Worm (Caenorhabditis elegans) whole organism, L4 larva: ENCODE measurements around the gene txdc-9.

ENCODE experiments used
- F10B5.3 ChIP-seq: sonication (generic microtip); optimal IDR thresholded peaks from 2 replicates; lab custom pipeline; 2016; ENCODE audit warnings: mild to moderate bottlenecking, missing genetic modification characterization, missing compliant biosample characterization
- T20F7.1 ChIP-seq: fragments of 200-800 bp; sonication (Bioruptor generic); optimal IDR thresholded peaks from 2 replicates; lab custom pipeline; 2018; ENCODE audit warnings: mild to moderate bottlenecking, missing genetic modification characterization, missing compliant biosample characterization
- T26A8.4 ChIP-seq: fragments of 200-800 bp; sonication (Bioruptor generic); IDR thresholded peaks from 2 replicates; pipeline ENCODE4 v1.3.6; 2022; ENCODE audit warnings: missing genetic modification characterization, missing compliant biosample characterization
- Y48G9A.11 ChIP-seq: fragments of 200-800 bp; sonication (Bioruptor generic); IDR thresholded peaks from 2 replicates; pipeline ENCODE4 v1.3.6; 2022; ENCODE audit warnings: missing genetic modification reagents, missing genetic modification characterization, missing compliant biosample characterization
- Y5F2A.4 ChIP-seq: fragments of 200-800 bp; sonication (Bioruptor generic); optimal IDR thresholded peaks from 2 replicates; lab custom pipeline; 2018; ENCODE audit warnings: mild to moderate bottlenecking, missing genetic modification characterization, missing compliant biosample characterization
- ZK337.2 ChIP-seq: fragments of 200-800 bp; sonication (Bioruptor generic); IDR thresholded peaks from 2 replicates; pipeline ENCODE4 v1.3.6; 2022; ENCODE audit warnings: missing genetic modification reagents, missing genetic modification characterization, missing compliant biosample characterization
- ama-1 ChIP-seq: fragments of 150-350 bp; optimal IDR thresholded peaks from 2 replicates; lab custom pipeline; 2014; ENCODE audit warnings: inconsistent platforms, mixed read lengths
- ceh-20 ChIP-seq: fragments of 200-800 bp; sonication (Bioruptor generic); IDR thresholded peaks from 2 replicates; pipeline ENCODE4 v1.3.6; 2022; ENCODE audit warnings: missing genetic modification reagents, missing genetic modification characterization, missing compliant biosample characterization
- ceh-28 ChIP-seq: fragments of 150-350 bp; optimal IDR thresholded peaks from 2 replicates; lab custom pipeline; 2014; ENCODE audit warnings: missing biosample characterization, missing genetic modification reagents, missing genetic modification characterization
- ceh-32 ChIP-seq: sonication (generic microtip); optimal IDR thresholded peaks from 2 replicates; lab custom pipeline; 2016; ENCODE audit warnings: mild to moderate bottlenecking, missing genetic modification characterization, missing compliant biosample characterization; ENCODE audit not compliant: poor library complexity
- ceh-44 ChIP-seq: fragments of 200-800 bp; sonication (Bioruptor generic); IDR thresholded peaks from 2 replicates; pipeline ENCODE4 v1.3.6; 2022; ENCODE audit warnings: missing genetic modification reagents, missing genetic modification characterization, missing compliant biosample characterization
- ces-1 ChIP-seq: fragments of 150-350 bp; sonication (generic microtip); optimal IDR thresholded peaks from 4 replicates; lab custom pipeline; 2014; ENCODE audit warnings: missing biosample characterization, missing genetic modification reagents, missing genetic modification characterization
- ctbp-1 ChIP-seq: fragments of 200-800 bp; sonication (Bioruptor generic); IDR thresholded peaks from 2 replicates; pipeline ENCODE4 v1.3.6; 2022; ENCODE audit warnings: missing genetic modification reagents, missing genetic modification characterization, missing compliant biosample characterization
- daf-19 ChIP-seq: fragments of 200-800 bp; sonication (Bioruptor generic); conservative IDR thresholded peaks from 2 replicates; pipeline ENCODE4 v1.3.6; 2022; ENCODE audit warnings: missing genetic modification characterization, missing compliant biosample characterization
- daf-8 ChIP-seq: fragments of 200-800 bp; sonication (Bioruptor generic); IDR thresholded peaks from 2 replicates; pipeline ENCODE4 v1.3.6; 2022; ENCODE audit warnings: missing genetic modification characterization, missing compliant biosample characterization
- dmd-8 ChIP-seq: fragments of 200-800 bp; sonication (Bioruptor generic); IDR thresholded peaks from 2 replicates; pipeline ENCODE4 v1.3.6; 2022; ENCODE audit warnings: missing genetic modification characterization, missing compliant biosample characterization
- dpl-1 ChIP-seq: fragments of 150-350 bp; optimal IDR thresholded peaks from 2 replicates; lab custom pipeline; 2014; ENCODE audit warnings: missing biosample characterization, missing genetic modification reagents, missing genetic modification characterization
- duxl-1 ChIP-seq: sonication (generic microtip); optimal IDR thresholded peaks from 2 replicates; lab custom pipeline; 2016; ENCODE audit warnings: mild to moderate bottlenecking, missing genetic modification characterization, moderate library complexity, missing compliant biosample characterization; ENCODE audit not compliant: poor library complexity
- dve-1 ChIP-seq: sonication (generic microtip); optimal IDR thresholded peaks from 2 replicates; lab custom pipeline; 2017; ENCODE audit warnings: antibody characterized with exemption, mild to moderate bottlenecking, missing genetic modification characterization, missing compliant biosample characterization; ENCODE audit not compliant: insufficient read depth
- egl-27 ChIP-seq: sonication (generic microtip); optimal IDR thresholded peaks from 3 replicates; lab custom pipeline; 2017; ENCODE audit warnings: missing biosample characterization, missing genetic modification reagents, missing genetic modification characterization
- egl-43 ChIP-seq: fragments of 200-800 bp; sonication (Bioruptor generic); IDR thresholded peaks from 2 replicates; pipeline ENCODE4 v1.3.6; 2022; ENCODE audit warnings: missing genetic modification reagents, missing genetic modification characterization, missing compliant biosample characterization
- fkh-10 ChIP-seq: fragments of 150-350 bp; optimal IDR thresholded peaks from 2 replicates; lab custom pipeline; 2014; ENCODE audit warnings: missing biosample characterization, missing genetic modification reagents, missing genetic modification characterization
- fos-1 ChIP-seq: fragments of 150-350 bp; optimal IDR thresholded peaks from 2 replicates; lab custom pipeline; 2014; ENCODE audit warnings: missing biosample characterization, missing genetic modification characterization
- hlh-30 ChIP-seq: sonication (generic microtip); optimal IDR thresholded peaks from 2 replicates; lab custom pipeline; 2017; ENCODE audit warnings: antibody characterized with exemption, mild to moderate bottlenecking, missing genetic modification characterization, missing compliant biosample characterization; ENCODE audit not compliant: insufficient read depth
- hmg-1.1 ChIP-seq: fragments of 200-800 bp; sonication (Bioruptor generic); IDR thresholded peaks from 2 replicates; pipeline ENCODE4 v1.3.6; 2022; ENCODE audit warnings: missing genetic modification reagents, missing genetic modification characterization, missing compliant biosample characterization
- jun-1 ChIP-seq: fragments of 150-350 bp; optimal IDR thresholded peaks from 2 replicates; lab custom pipeline; 2014; ENCODE audit warnings: missing biosample characterization, missing genetic modification reagents, missing genetic modification characterization
- lin-15B ChIP-seq: fragments of 150-350 bp; sonication (generic microtip); optimal IDR thresholded peaks from 3 replicates; lab custom pipeline; 2014; ENCODE audit warnings: missing biosample characterization, missing genetic modification characterization
- lin-29 ChIP-seq: fragments of 200-800 bp; sonication (Bioruptor generic); IDR thresholded peaks from 2 replicates; pipeline ENCODE4 v1.3.6; 2022; ENCODE audit warnings: missing genetic modification reagents, missing genetic modification characterization, missing compliant biosample characterization
- lin-38 ChIP-seq: fragments of 200-800 bp; sonication (Bioruptor generic); IDR thresholded peaks from 2 replicates; pipeline ENCODE4 v1.3.6; 2022; ENCODE audit warnings: missing genetic modification reagents, missing genetic modification characterization, missing compliant biosample characterization
- lin-39 ChIP-seq: fragments of 150-350 bp; optimal IDR thresholded peaks from 2 replicates; lab custom pipeline; 2014; ENCODE audit warnings: missing biosample characterization, missing genetic modification reagents, missing genetic modification characterization
- lsy-2 ChIP-seq, 2 experiments: fragments of 150-350 bp in 1 of 2; sonication (generic microtip) in 1 of 2; optimal IDR thresholded peaks; 2 replicates each; lab custom pipeline; 2014 to 2017; ENCODE audit warnings: missing biosample characterization in 2 of 2, missing genetic modification characterization in 2 of 2
- madf-5 ChIP-seq, 2 experiments: fragments of 200-800 bp; sonication (Bioruptor generic); IDR thresholded peaks; 2 replicates each; pipeline ENCODE4 v1.3.6; 2022; ENCODE audit warnings: missing compliant biosample characterization in 2 of 2, missing genetic modification characterization in 2 of 2
- madf-9 ChIP-seq: fragments of 200-800 bp; sonication (Bioruptor generic); conservative IDR thresholded peaks from 2 replicates; pipeline ENCODE4 v1.3.6; 2022; ENCODE audit warnings: missing genetic modification reagents, missing genetic modification characterization, missing compliant biosample characterization
- mxl-2 ChIP-seq: fragments of 200-800 bp; sonication (Bioruptor generic); conservative IDR thresholded peaks from 2 replicates; pipeline ENCODE4 v1.3.6; 2022; ENCODE audit warnings: missing genetic modification reagents, missing genetic modification characterization, missing compliant biosample characterization
- nhr-48 ChIP-seq: sonication (generic microtip); optimal IDR thresholded peaks from 2 replicates; lab custom pipeline; 2016; ENCODE audit warnings: mild to moderate bottlenecking, missing genetic modification characterization, missing compliant biosample characterization
- nhr-6 ChIP-seq: fragments of 150-350 bp; optimal IDR thresholded peaks from 2 replicates; lab custom pipeline; 2014; ENCODE audit warnings: missing biosample characterization, missing genetic modification characterization
- nhr-76 ChIP-seq: fragments of 150-350 bp; optimal IDR thresholded peaks from 2 replicates; lab custom pipeline; 2014; ENCODE audit warnings: missing biosample characterization, missing genetic modification characterization
- nhr-77 ChIP-seq: fragments of 150-350 bp; optimal IDR thresholded peaks from 2 replicates; lab custom pipeline; 2014; ENCODE audit warnings: missing biosample characterization, missing genetic modification characterization
- pha-4 ChIP-seq, 2 experiments: fragments of 150-350 bp in 1 of 2; fragments of 200-800 bp in 1 of 2; sonication (Bioruptor generic) in 1 of 2; IDR thresholded peaks in 1 of 2; optimal IDR thresholded peaks in 1 of 2; 2 replicates each; pipeline versions ENCODE4 v1.3.6 to Lab custom; 2014 to 2022; ENCODE audit warnings: missing genetic modification characterization in 2 of 2, missing genetic modification reagents in 2 of 2, missing biosample characterization in 1 of 2, missing compliant biosample characterization in 1 of 2
- php-3 ChIP-seq: fragments of 200-800 bp; sonication (Bioruptor generic); IDR thresholded peaks from 2 replicates; pipeline ENCODE4 v1.3.6; 2022; ENCODE audit warnings: missing genetic modification reagents, missing genetic modification characterization, missing compliant biosample characterization
- pqm-1 ChIP-seq: sonication (generic microtip); optimal IDR thresholded peaks from 2 replicates; lab custom pipeline; 2017; ENCODE audit warnings: missing biosample characterization, missing genetic modification characterization
- sdz-12 ChIP-seq: fragments of 200-800 bp; sonication (Bioruptor generic); optimal IDR thresholded peaks from 2 replicates; lab custom pipeline; 2018; ENCODE audit warnings: mild to moderate bottlenecking, missing genetic modification characterization, missing compliant biosample characterization
- tra-1 ChIP-seq: fragments of 200-800 bp; sonication (Bioruptor generic); IDR thresholded peaks from 2 replicates; pipeline ENCODE4 v1.3.6; 2022; ENCODE audit warnings: missing genetic modification reagents, missing genetic modification characterization, missing compliant biosample characterization
- unc-130 ChIP-seq: sonication (generic microtip); optimal IDR thresholded peaks from 2 replicates; lab custom pipeline; 2016; ENCODE audit warnings: missing genetic modification reagents, missing genetic modification characterization, missing compliant biosample characterization
- unc-62 ChIP-seq, 3 experiments: fragments of 150-350 bp in 1 of 3; sonication (generic microtip); optimal IDR thresholded peaks in 2 of 3; peaks in 1 of 3; 1 replicate in 1 of 3; 2 replicates in 2 of 3; lab custom pipeline; 2014 to 2017; ENCODE audit warnings: missing biosample characterization in 3 of 3, missing genetic modification characterization in 3 of 3, missing genetic modification reagents in 3 of 3, missing genotype in 1 of 3
- zag-1 ChIP-seq: fragments of 150-350 bp; optimal IDR thresholded peaks from 2 replicates; lab custom pipeline; 2014; ENCODE audit warnings: missing biosample characterization, missing genetic modification characterization
- zfp-2 ChIP-seq: sonication (generic microtip); optimal IDR thresholded peaks from 2 replicates; lab custom pipeline; 2016; ENCODE audit warnings: mild to moderate bottlenecking, missing genetic modification characterization, missing compliant biosample characterization
- zip-11 ChIP-seq: fragments of 200-800 bp; sonication (Bioruptor generic); IDR thresholded peaks from 2 replicates; pipeline ENCODE4 v1.3.6; 2022; ENCODE audit warnings: missing genetic modification characterization, missing compliant biosample characterization
- zip-2 ChIP-seq: fragments of 150-350 bp; optimal IDR thresholded peaks from 2 replicates; lab custom pipeline; 2014; ENCODE audit warnings: missing biosample characterization, missing genetic modification characterization
- ztf-11 ChIP-seq: fragments of 150-350 bp; optimal IDR thresholded peaks from 2 replicates; lab custom pipeline; 2014; ENCODE audit warnings: missing biosample characterization, missing genetic modification characterization
- ztf-7 ChIP-seq: fragments of 150-350 bp; optimal IDR thresholded peaks from 2 replicates; lab custom pipeline; 2014; ENCODE audit warnings: missing biosample characterization, missing genetic modification characterization

Gene txdc-9

ce11 chrIII:6447521-6447920 is 15.5 kb downstream of the txdc-9 start:
- TF ChIP-seq lsy-2 (tag; optimal IDR thresholded peaks at IDR 0.05; lab: Kevin White, UChicago) (peak in 1 of 2 experiments; percentile 73), mxl-2 (GFP tag; lab: Robert Waterston, UW) (no peak), ceh-20 (GFP tag; lab: Robert Waterston, UW) (no peak), pqm-1 (tag; lab: Kevin White, UChicago) (peak; percentile 1), ama-1 (lab: Kevin White, UChicago) (peak; percentile 7), zip-11 (no peak), Y48G9A.11 (GFP tag; lab: Robert Waterston, UW) (no peak), sdz-12 (GFP tag; lab: Kevin White, UChicago) (no peak), duxl-1 (tag; lab: Kevin White, UChicago) (no peak), T26A8.4 (GFP tag; lab: Robert Waterston, UW) (0 out of 2 replicates have a peak, but pooled peaks have one; percentile 26), lin-15B (no peak), ztf-7 (tag; lab: Kevin White, UChicago) (no peak), fos-1 (tag; lab: Kevin White, UChicago) (no peak), Y5F2A.4 (GFP tag; lab: Kevin White, UChicago) (no peak), madf-9 (GFP tag; lab: Robert Waterston, UW) (no peak), F10B5.3 (tag; lab: Kevin White, UChicago) (no peak), jun-1 (tag; lab: Kevin White, UChicago) (peak; percentile 36), T20F7.1 (peak; percentile 53), hlh-30 (peak; percentile 82), ceh-32 (tag; lab: Kevin White, UChicago) (no peak), ctbp-1 (GFP tag; lab: Robert Waterston, UW) (no peak), php-3 (GFP tag; lab: Robert Waterston, UW) (no peak), ces-1 (GFP tag; lab: Kevin White, UChicago) (no peak), hmg-1.1 (GFP tag; lab: Robert Waterston, UW) (peak; percentile 54), lin-38 (peak; percentile 50), pha-4 (GFP tag; IDR thresholded peaks at IDR 0.05; lab: Robert Waterston, UW) (no peak), pha-4 (tag; optimal IDR thresholded peaks at IDR 0.05; lab: Kevin White, UChicago) (no peak), ceh-28 (tag; lab: Kevin White, UChicago) (no peak), lin-29 (GFP tag; lab: Robert Waterston, UW) (no peak), ceh-44 (GFP tag; lab: Robert Waterston, UW) (no peak), daf-8 (GFP tag; lab: Robert Waterston, UW) (no peak), lin-39 (tag; lab: Kevin White, UChicago) (no peak), madf-5 (GFP tag; IDR thresholded peaks at IDR 0.05; lab: Robert Waterston, UW) (no peak), nhr-77 (tag; lab: Kevin White, UChicago) (peak; percentile 44), nhr-48 (tag; lab: Kevin White, UChicago) (peak; percentile 89), fkh-10 (GFP tag; lab: Kevin White, UChicago) (no peak), zfp-2 (tag; lab: Kevin White, UChicago) (no peak), ZK337.2 (GFP tag; lab: Robert Waterston, UW) (no peak), zag-1 (tag; lab: Kevin White, UChicago) (no peak), tra-1 (GFP tag; lab: Robert Waterston, UW) (peak; percentile 82), egl-43 (GFP tag; lab: Robert Waterston, UW) (no peak), unc-62 (GFP tag; optimal IDR thresholded peaks at IDR 0.05 in 1 of 2; lab: Kevin White, UChicago) (no peak), unc-62 (tag; optimal IDR thresholded peaks at IDR 0.05; lab: Kevin White, UChicago) (no peak), dmd-8 (GFP tag; lab: Robert Waterston, UW) (no peak), daf-19 (GFP tag; lab: Robert Waterston, UW) (no peak), dpl-1 (peak; percentile 33), zip-2 (no peak), dve-1 (tag; lab: Kevin White, UChicago) (peak; percentile 79), egl-27 (tag; lab: Kevin White, UChicago) (no peak), unc-130 (GFP tag; lab: Kevin White, UChicago) (no peak), nhr-6 (tag; lab: Kevin White, UChicago) (peak; percentile 33), nhr-76 (tag; lab: Kevin White, UChicago) (no peak), ztf-11 (tag; lab: Kevin White, UChicago) (no peak)
